Fruit fly (Drosophila melanogaster): ENCODE measurements around the gene CG5114.
A peak's percentile ranks its signal among the peaks of the same experiment; 100 is the strongest.

Gene CG5114

DNA sequence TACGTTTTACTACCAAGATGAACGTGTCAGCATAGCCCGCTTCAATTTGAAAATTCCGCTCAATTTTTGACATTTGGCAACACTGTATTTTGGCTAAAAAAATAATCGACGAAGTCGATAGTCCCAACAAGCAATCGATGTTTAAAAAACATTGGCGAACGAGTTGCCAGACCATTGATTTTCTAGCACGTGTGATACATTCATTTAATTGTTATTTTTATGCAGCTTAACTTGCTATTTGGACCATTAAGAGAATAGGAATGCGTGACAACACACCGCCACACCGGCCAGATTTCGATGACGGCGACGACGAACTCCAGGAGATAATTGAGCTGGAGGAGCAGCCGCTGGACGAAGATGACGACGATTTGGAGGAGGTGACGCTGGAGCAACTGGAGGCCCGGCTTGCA is at the start of gene CG5114 (continued):
- TF ChIP-seq grn (GFP tag; optimal IDR thresholded peaks at IDR 0.05) (no peak), CG13287 (GFP tag; IDR thresholded peaks at IDR 0.05; ENCODE audit: partially characterized antibody) (peak; percentile 97), CG10274 (GFP tag; optimal IDR thresholded peaks at IDR 0.05) (no peak), CG11504 (tag; optimal IDR thresholded peaks at IDR 0.05) (peak; percentile 56), CG6765 (GFP tag; optimal IDR thresholded peaks at IDR 0.05) (no peak), luna (GFP tag; optimal IDR thresholded peaks at IDR 0.05) (peak; percentile 1), CG12071 (GFP tag; optimal IDR thresholded peaks at IDR 0.05) (no peak), CG4617 (GFP tag; optimal IDR thresholded peaks at IDR 0.05; ENCODE audit: borderline replicate concordance) (peak; percentile 66), sr (GFP tag; IDR thresholded peaks at IDR 0.05) (no peak), bab2 (GFP tag; optimal IDR thresholded peaks at IDR 0.05) (peak; percentile 15), nerfin-2 (GFP tag; IDR thresholded peaks at IDR 0.05; ENCODE audit: partially characterized antibody) (peak; percentile 78), twi (tag; optimal IDR thresholded peaks at IDR 0.05) (peak; percentile 59), Asciz (GFP tag; optimal IDR thresholded peaks at IDR 0.05) (no peak), ems (GFP tag; optimal IDR thresholded peaks at IDR 0.05) (peak; percentile 24), CG31441 (GFP tag; IDR thresholded peaks at IDR 0.05) (no peak), Ets65A (GFP tag) (peak; percentile 32), cad (GFP tag; optimal IDR thresholded peaks at IDR 0.05) (no peak), tll (GFP tag; optimal IDR thresholded peaks at IDR 0.05) (no peak), peb (GFP tag; IDR thresholded peaks at IDR 0.05) (0 out of 2 replicates have a peak, but pooled peaks have one; percentile 27), Bteb2 (GFP tag; optimal IDR thresholded peaks at IDR 0.05) (peak; percentile 49), CG11560 (tag; IDR thresholded peaks at IDR 0.05) (no peak), CG8290 (GFP tag; optimal IDR thresholded peaks at IDR 0.05) (no peak), CG8290 (tag; optimal IDR thresholded peaks at IDR 0.05) (peak in 1 of 2 experiments; percentile 83), her (GFP tag; optimal IDR thresholded peaks at IDR 0.05) (peak; percentile 60), disco-r (GFP tag; optimal IDR thresholded peaks at IDR 0.05) (no peak), CG12299 (tag; optimal IDR thresholded peaks at IDR 0.05) (no peak), CG9797 (GFP tag; optimal IDR thresholded peaks at IDR 0.05) (peak; percentile 56), CG2678 (tag; optimal IDR thresholded peaks at IDR 0.05) (peak; percentile 11), fd102C (GFP tag; optimal IDR thresholded peaks at IDR 0.05) (no peak), CG4328 (GFP tag; optimal IDR thresholded peaks at IDR 0.05) (no peak), tap (tag; optimal IDR thresholded peaks at IDR 0.05) (no peak), CG3407 (GFP tag; optimal IDR thresholded peaks at IDR 0.05) (no peak), CG9817 (tag; optimal IDR thresholded peaks at IDR 0.05) (peak; percentile 22), Max (GFP tag; optimal IDR thresholded peaks at IDR 0.05) (peak; percentile 96), lab (GFP tag; optimal IDR thresholded peaks at IDR 0.05) (peak; percentile 65), CG7271 (tag; optimal IDR thresholded peaks at IDR 0.05) (no peak), sob (GFP tag; IDR thresholded peaks at IDR 0.05) (peak; percentile 63; the same call in 1 of the 2 replicates), CG5953 (GFP tag; IDR thresholded peaks at IDR 0.05) (no peak), slp2 (GFP tag; optimal IDR thresholded peaks at IDR 0.05) (peak; percentile 15), CG7839 (tag; optimal IDR thresholded peaks at IDR 0.05) (peak; percentile 2), NfI (GFP tag; optimal IDR thresholded peaks at IDR 0.05) (peak; percentile 56), CG3065 (GFP tag; optimal IDR thresholded peaks at IDR 0.05) (no peak), CG11398 (GFP tag; optimal IDR thresholded peaks at IDR 0.05) (peak; percentile 40), CG33557 (GFP tag; optimal IDR thresholded peaks at IDR 0.05) (no peak), br (optimal IDR thresholded peaks at IDR 0.05) (no peak), lilli (GFP tag; optimal IDR thresholded peaks at IDR 0.05) (peak; percentile 73), Sry-δ (GFP tag; optimal IDR thresholded peaks at IDR 0.05) (peak; percentile 88), CG17361 (GFP tag; IDR thresholded peaks at IDR 0.05) (peak; percentile 28; the same call in 1 of the 3 replicates), CG10431 (GFP tag; optimal IDR thresholded peaks at IDR 0.05) (no peak), usp (GFP tag; optimal IDR thresholded peaks at IDR 0.05) (no peak), gsb (GFP tag; IDR thresholded peaks at IDR 0.05) (no peak), Hr78 (GFP tag; optimal IDR thresholded peaks at IDR 0.05) (no peak)

All from whole organism, embryonic.